Worm (Caenorhabditis elegans): Measurements from ENCODE around the gene R160.5.
A peak's percentile ranks its signal among the peaks of the same experiment; 100 is the strongest.

ce11 chrX:4410280-4410911 lies 39.7 kb upstream of the R160.5 start:
- TF ChIP-seq ces-1 (GFP tag; optimal IDR thresholded peaks at IDR 0.05), result no peak
- no peak; the same call in 1 of the 2 replicates for TF ChIP-seq zfp-3 (GFP tag; conservative IDR thresholded peaks at IDR 0.05)
- no peak for TF ChIP-seq hif-1 (tag; optimal IDR thresholded peaks at IDR 0.05)
- no peak for TF ChIP-seq mdl-1 (tag; optimal IDR thresholded peaks at IDR 0.05)
- no peak for TF ChIP-seq ZK546.5 (tag; optimal IDR thresholded peaks at IDR 0.05)
- TF ChIP-seq lir-3 (tag; optimal IDR thresholded peaks at IDR 0.05), result peak; percentile 13
- no peak for TF ChIP-seq nhr-10 (tag; optimal IDR thresholded peaks at IDR 0.05)
- TF ChIP-seq daf-8 (GFP tag; IDR thresholded peaks at IDR 0.05), result no peak
- no peak for TF ChIP-seq cey-2 (tag; optimal IDR thresholded peaks at IDR 0.05; ENCODE audit: borderline replicate concordance, insufficient read depth)
- TF ChIP-seq hmg-1.1 (GFP tag; IDR thresholded peaks at IDR 0.05), result no peak
- TF ChIP-seq lin-29 (GFP tag; IDR thresholded peaks at IDR 0.05), result no peak
- no peak for TF ChIP-seq hlh-30 (tag; optimal IDR thresholded peaks at IDR 0.05; ENCODE audit: insufficient read depth)
- TF ChIP-seq pqm-1 (tag; optimal IDR thresholded peaks at IDR 0.05), result no peak
- no peak for TF ChIP-seq egl-27 (tag; optimal IDR thresholded peaks at IDR 0.05)

Data from whole organism, L4 larva.